Fruit fly (Drosophila melanogaster) whole organism, embryonic: ENCODE data around the gene CG6465.

Experiments used
- Adf1 ChIP-seq: fragments of 200-800 bp; sonication (Bioruptor generic); IDR thresholded peaks from 2 replicates; pipeline ENCODE4 v1.3.6; 2022; ENCODE audit warnings: missing biosample characterization, missing genetic modification characterization
- Antp ChIP-seq: fragments of 200-800 bp; sonication (Bioruptor generic); optimal IDR thresholded peaks from 3 replicates; lab custom pipeline; 2016; ENCODE audit warnings: missing biosample characterization, missing genetic modification characterization
- Asciz ChIP-seq: fragments of 200-800 bp; sonication (Bioruptor generic); optimal IDR thresholded peaks from 2 replicates; lab custom pipeline; 2017; ENCODE audit warnings: missing biosample characterization, mild to moderate bottlenecking, missing genetic modification characterization, missing genetic modification reagents
- Atf3 ChIP-seq: fragments of 200-800 bp; sonication (Bioruptor generic); optimal IDR thresholded peaks from 3 replicates; lab custom pipeline; 2016; ENCODE audit warnings: missing biosample characterization, missing genetic modification characterization
- Bgb ChIP-seq: fragments of 200-800 bp; sonication (Bioruptor generic); IDR thresholded peaks from 2 replicates; pipeline ENCODE4 v1.3.6; 2022; ENCODE audit warnings: missing biosample characterization, missing genetic modification characterization; ENCODE audit not compliant: partially characterized antibody
- CG10654 ChIP-seq: fragments of 200-800 bp; sonication (Bioruptor generic); optimal IDR thresholded peaks from 2 replicates; lab custom pipeline; 2016; ENCODE audit warnings: missing biosample characterization, missing genetic modification characterization
- CG11696 ChIP-seq: fragments of 200-800 bp; sonication (Bioruptor generic); IDR thresholded peaks from 2 replicates; pipeline ENCODE4 v1.3.6; 2022; ENCODE audit warnings: missing biosample characterization, missing genetic modification characterization
- CG12155 ChIP-seq: fragments of 200-800 bp; sonication (Bioruptor generic); optimal IDR thresholded peaks from 3 replicates; lab custom pipeline; 2016; ENCODE audit warnings: missing biosample characterization, missing genetic modification characterization
- CG15269 ChIP-seq: fragments of 200-800 bp; sonication (Bioruptor generic); optimal IDR thresholded peaks from 2 replicates; lab custom pipeline; 2018; ENCODE audit warnings: missing biosample characterization, mild to moderate bottlenecking, missing genetic modification characterization, moderate library complexity
- CG16815 ChIP-seq: fragments of 200-800 bp; sonication (Bioruptor generic); optimal IDR thresholded peaks from 3 replicates; lab custom pipeline; 2017; ENCODE audit warnings: missing biosample characterization, mild to moderate bottlenecking, missing genetic modification characterization
- CG16863 ChIP-seq: fragments of 200-800 bp; sonication (Bioruptor generic); optimal IDR thresholded peaks from 3 replicates; lab custom pipeline; 2016; ENCODE audit warnings: missing biosample characterization, missing genetic modification characterization
- CG17359 ChIP-seq: fragments of 200-800 bp; sonication (Bioruptor generic); optimal IDR thresholded peaks from 3 replicates; lab custom pipeline; 2018; ENCODE audit warnings: missing biosample characterization, mild to moderate bottlenecking, missing genetic modification characterization, moderate library complexity
- CG18619 ChIP-seq: fragments of 200-800 bp; sonication (Bioruptor generic); optimal IDR thresholded peaks from 3 replicates; lab custom pipeline; 2017; ENCODE audit warnings: missing biosample characterization, mild to moderate bottlenecking, missing genetic modification characterization
- CG2202 ChIP-seq: fragments of 200-800 bp; sonication (Bioruptor generic); optimal IDR thresholded peaks from 2 replicates; lab custom pipeline; 2018; ENCODE audit warnings: missing biosample characterization, mild to moderate bottlenecking, missing genetic modification characterization
- CG30403 ChIP-seq: fragments of 200-800 bp; sonication (Bioruptor generic); optimal IDR thresholded peaks from 3 replicates; lab custom pipeline; 2016; ENCODE audit warnings: missing biosample characterization, missing genetic modification characterization
- CG31224 ChIP-seq: fragments of 200-800 bp; sonication (Bioruptor generic); IDR thresholded peaks from 2 replicates; pipeline ENCODE4 v1.3.6; 2022; ENCODE audit warnings: missing biosample characterization, missing genetic modification characterization
- CG3847 ChIP-seq: fragments of 200-800 bp; sonication (Bioruptor generic); IDR thresholded peaks from 2 replicates; pipeline ENCODE4 v1.3.6; 2022; ENCODE audit warnings: missing biosample characterization, missing genetic modification characterization
- CG4282 ChIP-seq: fragments of 200-800 bp; sonication (Bioruptor generic); optimal IDR thresholded peaks from 2 replicates; lab custom pipeline; 2016; ENCODE audit warnings: missing biosample characterization, missing genetic modification characterization
- CG7556 ChIP-seq: fragments of 200-800 bp; sonication (Bioruptor generic); optimal IDR thresholded peaks from 2 replicates; lab custom pipeline; 2017; ENCODE audit warnings: missing biosample characterization, mild to moderate bottlenecking, missing genetic modification characterization
- CG8388 ChIP-seq: fragments of 200-800 bp; sonication (Bioruptor generic); optimal IDR thresholded peaks from 2 replicates; lab custom pipeline; 2019; ENCODE audit warnings: missing biosample characterization, mild to moderate bottlenecking, missing genetic modification characterization, moderate library complexity
- CkIIα-i1 ChIP-seq: fragments of 200-800 bp; sonication (Bioruptor generic); IDR thresholded peaks from 2 replicates; pipeline ENCODE4 v1.3.6; 2022; ENCODE audit warnings: missing biosample characterization, missing genetic modification characterization
- D19A ChIP-seq: fragments of 200-800 bp; optimal IDR thresholded peaks from 3 replicates; lab custom pipeline; 2019; ENCODE audit warnings: missing biosample characterization, mild to moderate bottlenecking, missing genetic modification characterization, moderate library complexity
- Gsc ChIP-seq: fragments of 200-800 bp; sonication (Bioruptor generic); IDR thresholded peaks from 2 replicates; pipeline ENCODE4 v1.3.6; 2022; ENCODE audit warnings: missing biosample characterization, missing genetic modification characterization
- HLHmδ ChIP-seq: fragments of 200-800 bp; sonication (Bioruptor generic); optimal IDR thresholded peaks from 2 replicates; lab custom pipeline; 2018; ENCODE audit warnings: missing biosample characterization, mild to moderate bottlenecking, missing genetic modification characterization, moderate library complexity
- Hmx ChIP-seq: fragments of 200-800 bp; sonication (Bioruptor generic); optimal IDR thresholded peaks from 2 replicates; lab custom pipeline; 2016; ENCODE audit warnings: missing biosample characterization, missing genetic modification characterization
- Jarid2 ChIP-seq: fragments of 200-800 bp; sonication (Bioruptor generic); optimal IDR thresholded peaks from 3 replicates; lab custom pipeline; 2017; ENCODE audit warnings: mild to moderate bottlenecking, missing biosample characterization, missing genetic modification reagents, missing genetic modification characterization
- Kr ChIP-seq: fragments of 200-800 bp; sonication (Bioruptor generic); optimal IDR thresholded peaks from 2 replicates; lab custom pipeline; 2017; ENCODE audit warnings: missing biosample characterization, mild to moderate bottlenecking, missing genetic modification characterization
- Med ChIP-seq: fragments of 200-800 bp; sonication (Bioruptor generic); peaks from one replicate; lab custom pipeline; 2016; ENCODE audit warnings: missing biosample characterization, missing genetic modification characterization, mild to moderate bottlenecking, inconsistent platforms, moderate library complexity
- Nf-YC ChIP-seq: fragments of 200-800 bp; optimal IDR thresholded peaks from 3 replicates; lab custom pipeline; 2019; ENCODE audit warnings: missing biosample characterization, mild to moderate bottlenecking, missing genetic modification characterization, moderate library complexity
- Rfx ChIP-seq: fragments of 200-800 bp; sonication (Bioruptor generic); IDR thresholded peaks from 2 replicates; pipeline ENCODE4 v1.3.6; 2022; ENCODE audit warnings: missing biosample characterization, missing genetic modification characterization
- Side ChIP-seq: fragments of 200-800 bp; sonication (Bioruptor generic); optimal IDR thresholded peaks from 2 replicates; lab custom pipeline; 2016; ENCODE audit warnings: missing biosample characterization, missing genetic modification characterization
- Sin3A ChIP-seq: fragments of >200 bp; optimal IDR thresholded peaks from 2 replicates; lab custom pipeline; 2018
- Xbp1 ChIP-seq: fragments of 200-800 bp; sonication (Bioruptor generic); optimal IDR thresholded peaks from 3 replicates; lab custom pipeline; 2016; ENCODE audit warnings: missing biosample characterization, mild to moderate bottlenecking, missing genetic modification characterization
- Xrp1 ChIP-seq: fragments of 200-800 bp; sonication (Bioruptor generic); IDR thresholded peaks from 2 replicates; pipeline ENCODE4 v1.3.6; 2022; ENCODE audit warnings: missing biosample characterization, missing genetic modification characterization
- ab ChIP-seq: fragments of 200-800 bp; sonication (Bioruptor generic); optimal IDR thresholded peaks from 2 replicates; lab custom pipeline; 2016; ENCODE audit warnings: missing biosample characterization, missing genetic modification characterization
- chm ChIP-seq: fragments of 200-800 bp; sonication (Bioruptor generic); IDR thresholded peaks from 2 replicates; pipeline ENCODE4 v1.3.6; 2022; ENCODE audit warnings: missing biosample characterization, missing genetic modification characterization
- chn ChIP-seq: fragments of 200-800 bp; sonication (Bioruptor generic); optimal IDR thresholded peaks from 2 replicates; lab custom pipeline; 2016; ENCODE audit warnings: missing biosample characterization, missing genetic modification characterization
- crol ChIP-seq: fragments of 200-800 bp; sonication (Bioruptor generic); IDR thresholded peaks from 2 replicates; pipeline ENCODE4 v1.3.6; 2022; ENCODE audit warnings: missing biosample characterization, missing genetic modification characterization
- dan ChIP-seq: fragments of 200-800 bp; sonication (Bioruptor generic); IDR thresholded peaks from 2 replicates; pipeline ENCODE4 v1.3.6; 2022; ENCODE audit warnings: missing biosample characterization, missing genetic modification characterization
- eyg ChIP-seq: fragments of 200-800 bp; sonication (Bioruptor generic); optimal IDR thresholded peaks from 3 replicates; lab custom pipeline; 2016; ENCODE audit warnings: missing biosample characterization, missing genetic modification characterization
- gcm ChIP-seq: fragments of 200-800 bp; sonication (Bioruptor generic); optimal IDR thresholded peaks from 2 replicates; lab custom pipeline; 2019; ENCODE audit warnings: missing biosample characterization, mild to moderate bottlenecking, missing genetic modification characterization, moderate library complexity
- gsb ChIP-seq: fragments of 200-800 bp; sonication (Bioruptor generic); IDR thresholded peaks from 2 replicates; pipeline ENCODE4 v1.3.6; 2022; ENCODE audit warnings: missing biosample characterization, missing genetic modification characterization
- ham ChIP-seq: fragments of 200-800 bp; sonication (Bioruptor generic); IDR thresholded peaks from 2 replicates; pipeline ENCODE4 v1.3.6; 2022; ENCODE audit warnings: missing biosample characterization, missing genetic modification characterization
- hkb ChIP-seq, 2 experiments: fragments of 200-800 bp in 1 of 2; fragments of >200 bp in 1 of 2; sonication (Bioruptor generic) in 1 of 2; IDR thresholded peaks in 1 of 2; optimal IDR thresholded peaks in 1 of 2; 2 replicates each; pipeline versions ENCODE4 v1.3.6 to Lab custom; 2017 to 2022; ENCODE audit warnings: missing biosample characterization in 1 of 2, missing genetic modification characterization in 1 of 2
- kah ChIP-seq: fragments of 200-800 bp; sonication (Bioruptor generic); optimal IDR thresholded peaks from 2 replicates; lab custom pipeline; 2018; ENCODE audit warnings: missing biosample characterization, mild to moderate bottlenecking, missing genetic modification characterization
- ken ChIP-seq: fragments of 200-800 bp; sonication (Bioruptor generic); IDR thresholded peaks from 3 replicates; pipeline ENCODE4 v1.3.6; 2022; ENCODE audit warnings: missing biosample characterization, missing genetic modification characterization
- sd ChIP-seq: fragments of 200-800 bp; sonication (Bioruptor generic); optimal IDR thresholded peaks from 3 replicates; lab custom pipeline; 2018; ENCODE audit warnings: missing biosample characterization, mild to moderate bottlenecking, missing genetic modification characterization, moderate library complexity
- sens ChIP-seq: fragments of 200-800 bp; sonication (Bioruptor generic); peaks from one replicate; lab custom pipeline; 2016; ENCODE audit warnings: missing biosample characterization, missing genetic modification characterization
- shn ChIP-seq: fragments of 200-800 bp; sonication (Bioruptor generic); optimal IDR thresholded peaks from 3 replicates; lab custom pipeline; 2016; ENCODE audit warnings: missing biosample characterization, missing genetic modification characterization
- tna ChIP-seq: fragments of 200-800 bp; sonication (Bioruptor generic); IDR thresholded peaks from 2 replicates; pipeline ENCODE4 v1.3.6; 2022; ENCODE audit warnings: missing biosample characterization, missing genetic modification characterization; ENCODE audit not compliant: partially characterized antibody
- unpg ChIP-seq: fragments of 200-800 bp; sonication (Bioruptor generic); optimal IDR thresholded peaks from 3 replicates; lab custom pipeline; 2018; ENCODE audit warnings: missing biosample characterization, mild to moderate bottlenecking, missing genetic modification characterization, moderate library complexity
- vfl ChIP-seq: fragments of 200-800 bp; sonication (Bioruptor generic); optimal IDR thresholded peaks from 2 replicates; lab custom pipeline; 2016; ENCODE audit warnings: missing biosample characterization, missing genetic modification characterization
- vnd ChIP-seq: fragments of 200-800 bp; sonication (Bioruptor generic); IDR thresholded peaks from 3 replicates; pipeline ENCODE4 v1.3.6; 2022; ENCODE audit warnings: missing biosample characterization, missing genetic modification characterization; ENCODE audit not compliant: partially characterized antibody

Gene CG6465

dm6 chr3R:10675101-10675500 lies 1.9 kb downstream of the CG6465 start (continued):
- TF ChIP-seq shn (GFP tag; lab: Kevin White, UChicago) (peak; percentile 31), CG16815 (GFP tag; lab: Kevin White, UChicago) (no peak), CkIIα-i1 (GFP tag; lab: Robert Waterston, UW) (no peak), ham (GFP tag; lab: Robert Waterston, UW) (no peak), ab (no peak), CG3847 (GFP tag; lab: Robert Waterston, UW) (no peak), Sin3A (lab: Kevin White, UChicago) (no peak), kah (GFP tag; lab: Kevin White, UChicago) (no peak), Xrp1 (no peak), gcm (GFP tag; lab: Kevin White, UChicago) (no peak), dan (no peak), chn (GFP tag; lab: Kevin White, UChicago) (no peak), Jarid2 (GFP tag; lab: Kevin White, UChicago) (peak; percentile 30), hkb (optimal IDR thresholded peaks at IDR 0.05; lab: Kevin White, UChicago) (no peak), hkb (GFP tag; IDR thresholded peaks at IDR 0.05; lab: Robert Waterston, UW) (no peak), CG2202 (tag; lab: Kevin White, UChicago) (no peak), tna (GFP tag; lab: Robert Waterston, UW) (no peak), Hmx (no peak), Atf3 (no peak), Nf-YC (tag; lab: Kevin White, UChicago) (peak; percentile 43), gsb (no peak), CG30403 (GFP tag; lab: Kevin White, UChicago) (no peak), CG4282 (GFP tag; lab: Kevin White, UChicago) (peak; percentile 0), vnd (GFP tag; lab: Robert Waterston, UW) (peak; percentile 61), vfl (GFP tag; lab: Kevin White, UChicago) (peak; percentile 16), sd (tag; lab: Kevin White, UChicago) (peak; percentile 70), Bgb (GFP tag; lab: Robert Waterston, UW) (peak; percentile 92), CG18619 (GFP tag; lab: Kevin White, UChicago) (peak; percentile 25), CG16863 (GFP tag; lab: Kevin White, UChicago) (no peak), Rfx (GFP tag; lab: Robert Waterston, UW) (peak; percentile 48), Gsc (GFP tag; lab: Robert Waterston, UW) (no peak), HLHmδ (no peak), eyg (GFP tag; lab: Kevin White, UChicago) (no peak), Side (GFP tag; lab: Kevin White, UChicago) (peak; percentile 50), CG17359 (tag; lab: Kevin White, UChicago) (no peak), unpg (GFP tag; lab: Kevin White, UChicago) (no peak), D19A (tag; lab: Kevin White, UChicago) (no peak), Asciz (GFP tag; lab: Kevin White, UChicago) (no peak), CG10654 (GFP tag; lab: Kevin White, UChicago) (no peak), CG8388 (no peak)

dm6 chr3R:10673571-10673970 lies 3.5 kb downstream of the CG6465 start:
- no peak for TF ChIP-seq CG11696 (GFP tag; lab: Robert Waterston, UW)
- no peak for TF ChIP-seq dan
- TF ChIP-seq CG12155 (GFP tag; lab: Kevin White, UChicago): no peak
- no peak for TF ChIP-seq Antp
- TF ChIP-seq Xbp1 (GFP tag; lab: Kevin White, UChicago): no peak
- TF ChIP-seq ken: no peak
- no peak for TF ChIP-seq crol
- peak; percentile 26; the same call in 1 of the 2 replicates for TF ChIP-seq chm (GFP tag; lab: Robert Waterston, UW)
- no peak for TF ChIP-seq CG7556
- TF ChIP-seq CG31224 (GFP tag; lab: Robert Waterston, UW): no peak
- no peak for TF ChIP-seq Adf1 (GFP tag; lab: Robert Waterston, UW)
- TF ChIP-seq Kr (GFP tag; lab: Kevin White, UChicago): no peak
- TF ChIP-seq hkb (optimal IDR thresholded peaks at IDR 0.05; lab: Kevin White, UChicago): no peak
- TF ChIP-seq hkb (GFP tag; IDR thresholded peaks at IDR 0.05; lab: Robert Waterston, UW): 0 out of 2 replicates have a peak, but pooled peaks have one; percentile 33
- peak; percentile 41 for TF ChIP-seq Med (GFP tag; lab: Kevin White, UChicago)
- no peak for TF ChIP-seq sens (GFP tag; lab: Kevin White, UChicago)
- TF ChIP-seq CG15269 (tag; lab: Kevin White, UChicago): no peak
